Worm (Caenorhabditis elegans) whole organism, late embryonic: ENCODE data around the gene tsct-1.

Experiments used
- ahr-1 ChIP-seq: sonication (generic microtip); optimal IDR thresholded peaks from 2 replicates; lab custom pipeline; 2016; ENCODE audit warnings: missing genetic modification characterization, missing compliant biosample characterization
- ceh-45 ChIP-seq: fragments of 200-800 bp; sonication (Bioruptor generic); IDR thresholded peaks from 2 replicates; pipeline ENCODE4 v1.3.6; 2022; ENCODE audit warnings: missing genetic modification reagents, missing genetic modification characterization, missing compliant biosample characterization
- ceh-48 ChIP-seq: sonication (generic microtip); optimal IDR thresholded peaks from 2 replicates; lab custom pipeline; 2016; ENCODE audit warnings: missing genetic modification characterization, inconsistent platforms, missing compliant biosample characterization
- hlh-30 ChIP-seq: sonication (generic microtip); optimal IDR thresholded peaks from 2 replicates; lab custom pipeline; 2017; ENCODE audit warnings: antibody characterized with exemption, missing genetic modification characterization, missing compliant biosample characterization; ENCODE audit not compliant: insufficient read depth
- hlh-8 ChIP-seq: sonication (generic microtip); optimal IDR thresholded peaks from 2 replicates; lab custom pipeline; 2016; ENCODE audit warnings: missing genotype, missing genetic modification characterization, missing compliant biosample characterization
- madf-2 ChIP-seq: sonication (generic microtip); optimal IDR thresholded peaks from 2 replicates; lab custom pipeline; 2017; ENCODE audit warnings: missing genetic modification characterization, missing compliant biosample characterization
- odd-2 ChIP-seq: sonication (generic microtip); optimal IDR thresholded peaks from 2 replicates; lab custom pipeline; 2017; ENCODE audit warnings: antibody characterized with exemption, mild to moderate bottlenecking, missing genetic modification characterization, missing compliant biosample characterization
- pha-4 ChIP-seq: fragments of 150-350 bp; optimal IDR thresholded peaks from 2 replicates; lab custom pipeline; 2018; ENCODE audit warnings: missing biosample characterization, missing genetic modification reagents, missing genetic modification characterization
- unc-3 ChIP-seq, 2 experiments: fragments of 200-800 bp in 1 of 2; sonication (Bioruptor generic) in 1 of 2; sonication (generic microtip) in 1 of 2; conservative IDR thresholded peaks in 1 of 2; optimal IDR thresholded peaks in 1 of 2; 2 replicates each; pipeline versions ENCODE4 v1.3.6 to Lab custom; 2016 to 2022; ENCODE audit warnings: missing compliant biosample characterization in 2 of 2, missing genetic modification characterization in 2 of 2, missing genetic modification reagents in 1 of 2
- ztf-16 ChIP-seq: sonication (generic microtip); optimal IDR thresholded peaks from 2 replicates; lab custom pipeline; 2017; ENCODE audit warnings: missing genetic modification characterization, missing compliant biosample characterization

- TF ChIP-seq madf-2 (tag; lab: Kevin White, UChicago) = no peak
- TF ChIP-seq hlh-30 (tag; lab: Kevin White, UChicago) = no peak
- no peak for TF ChIP-seq unc-3 (GFP tag; conservative IDR thresholded peaks at IDR 0.05; lab: Robert Waterston, UW)
- no peak for TF ChIP-seq unc-3 (tag; optimal IDR thresholded peaks at IDR 0.05; lab: Kevin White, UChicago)
- no peak for TF ChIP-seq ceh-48
- TF ChIP-seq odd-2 (tag; lab: Kevin White, UChicago) = no peak
- no peak for TF ChIP-seq ceh-45 (GFP tag; lab: Robert Waterston, UW)
- no peak for TF ChIP-seq ztf-16 (tag; lab: Kevin White, UChicago)
- no peak for TF ChIP-seq ahr-1 (tag; lab: Kevin White, UChicago)
- TF ChIP-seq hlh-8 (tag; lab: Kevin White, UChicago) = no peak
- TF ChIP-seq pha-4 = no peak
Measured at ce11 chrX:12430309-12430708, 3.6 kb upstream of the tsct-1 start, which contains the start of gene med-1.
